Worm (Caenorhabditis elegans): ENCODE data around the gene Y62H9A.8.

The Y62H9A.8 gene

ce11 chrX:11906626-11907025 lies 14.4 kb upstream of the Y62H9A.8 start:
- TF ChIP-seq unc-120 (tag; optimal IDR thresholded peaks at IDR 0.05; ENCODE audit: poor library complexity, severe bottlenecking) (no peak), tbx-8 (GFP tag; optimal IDR thresholded peaks at IDR 0.05) (no peak), ceh-39 (tag; optimal IDR thresholded peaks at IDR 0.05) (no peak), mls-2 (tag; optimal IDR thresholded peaks at IDR 0.05) (no peak), sem-2 (GFP tag; optimal IDR thresholded peaks at IDR 0.05) (no peak), flh-1 (GFP tag; optimal IDR thresholded peaks at IDR 0.05) (no peak), mep-1 (tag; optimal IDR thresholded peaks at IDR 0.05) (no peak), ztf-11 (tag; optimal IDR thresholded peaks at IDR 0.05) (no peak), ceh-43 (GFP tag; optimal IDR thresholded peaks at IDR 0.05) (no peak), sptf-1 (tag; optimal IDR thresholded peaks at IDR 0.05) (no peak), mab-5 (tag; optimal IDR thresholded peaks at IDR 0.05) (no peak), lin-32 (GFP tag; optimal IDR thresholded peaks at IDR 0.05) (no peak), hlh-1 (tag; optimal IDR thresholded peaks at IDR 0.05) (no peak), nhr-76 (tag; optimal IDR thresholded peaks at IDR 0.05) (no peak), ces-1 (GFP tag; optimal IDR thresholded peaks at IDR 0.05) (no peak)

- TF ChIP-seq snpc-4 (tag; optimal IDR thresholded peaks at IDR 0.05) (no peak), unc-39 (tag; optimal IDR thresholded peaks at IDR 0.05) (no peak), lsy-2 (tag; optimal IDR thresholded peaks at IDR 0.05) (no peak), mls-2 (tag; optimal IDR thresholded peaks at IDR 0.05) (no peak), drap-1 (GFP tag; optimal IDR thresholded peaks at IDR 0.05) (no peak), nhr-76 (tag; optimal IDR thresholded peaks at IDR 0.05) (no peak)
Observed at ce11 chrX:11902661-11903060, 10.4 kb upstream of the Y62H9A.8 start, which contains the start of gene Y62H9A.10. Y62H9A.10 (minus strand) TSS chrX:11902761.

ce11 chrX:11899031-11899430 lies 6.8 kb upstream of the Y62H9A.8 start:
- TF ChIP-seq nhr-28 (tag; optimal IDR thresholded peaks at IDR 0.05) (no peak), unc-120 (tag; optimal IDR thresholded peaks at IDR 0.05; ENCODE audit: poor library complexity, severe bottlenecking) (no peak), blmp-1 (tag; optimal IDR thresholded peaks at IDR 0.05) (no peak), ham-2 (GFP tag; optimal IDR thresholded peaks at IDR 0.05) (no peak), ceh-83 (GFP tag; optimal IDR thresholded peaks at IDR 0.05) (no peak), sptf-1 (tag; optimal IDR thresholded peaks at IDR 0.05) (no peak), nhr-12 (tag; optimal IDR thresholded peaks at IDR 0.05) (no peak), nhr-2 (tag; optimal IDR thresholded peaks at IDR 0.05) (no peak), elt-1 (tag; optimal IDR thresholded peaks at IDR 0.05; ENCODE audit: borderline replicate concordance, insufficient read depth) (no peak), ces-1 (GFP tag; optimal IDR thresholded peaks at IDR 0.05) (peak; percentile 27), mep-1 (tag; optimal IDR thresholded peaks at IDR 0.05) (peak; percentile 15), bed-3 (GFP tag; optimal IDR thresholded peaks at IDR 0.05) (no peak), pha-4 (tag; optimal IDR thresholded peaks at IDR 0.05) (no peak), sem-2 (GFP tag; optimal IDR thresholded peaks at IDR 0.05) (no peak), elt-3 (tag; optimal IDR thresholded peaks at IDR 0.05) (no peak), lin-32 (GFP tag; optimal IDR thresholded peaks at IDR 0.05) (no peak), lsy-2 (tag; optimal IDR thresholded peaks at IDR 0.05) (no peak)

DNA sequence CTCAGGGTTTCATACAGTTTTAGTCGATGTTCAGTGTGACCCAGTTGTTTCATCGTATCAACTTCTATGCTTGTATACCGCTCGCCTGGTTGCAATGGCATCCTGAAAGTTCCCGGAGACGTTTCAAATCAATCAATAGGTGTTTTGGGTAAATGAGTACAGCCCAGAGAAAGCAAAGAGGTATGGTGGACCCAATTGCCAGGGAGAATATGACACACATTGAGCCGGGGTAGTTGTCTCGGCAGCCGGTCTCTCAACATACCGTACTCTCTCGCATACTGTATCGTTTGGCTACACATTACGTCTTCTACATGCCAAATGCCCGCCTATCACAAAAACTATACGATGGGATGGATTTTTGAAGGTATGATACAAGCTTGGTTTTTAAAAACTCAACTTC lies 5.8 kb upstream of the Y62H9A.8 start, which contains the start of gene Y62H9A.9:
Y62H9A.9 (minus strand) TSS at position 101 of the 400 bp plus-strand sequence.
- no peak for TF ChIP-seq M03D4.4 (tag; optimal IDR thresholded peaks at IDR 0.05)
- no peak for TF ChIP-seq ham-2 (GFP tag; optimal IDR thresholded peaks at IDR 0.05)
- no peak for TF ChIP-seq unc-62 (GFP tag; optimal IDR thresholded peaks at IDR 0.05)
- no peak for TF ChIP-seq unc-120 (tag; optimal IDR thresholded peaks at IDR 0.05; ENCODE audit: poor library complexity, severe bottlenecking)

DNA sequence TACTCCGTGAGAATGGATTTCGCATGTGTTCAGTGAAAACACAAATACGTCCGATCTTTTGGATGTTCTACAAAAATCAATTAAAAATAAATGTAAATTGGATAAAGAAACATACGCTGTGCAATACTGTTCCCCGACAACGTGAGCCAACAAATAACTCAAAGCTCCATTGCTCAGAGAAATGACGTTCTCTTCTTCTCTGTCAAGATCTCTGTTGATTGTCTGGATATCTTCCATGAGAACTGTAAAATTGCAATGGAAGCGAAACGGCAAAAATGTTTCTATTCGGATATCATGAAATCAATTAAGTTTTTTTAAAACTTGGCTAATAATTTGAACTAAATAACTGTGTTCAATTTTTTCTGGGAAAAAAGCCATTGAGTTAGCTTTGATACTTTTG lies 4.5 kb upstream of the Y62H9A.8 start:
- TF ChIP-seq nhr-2 (tag; optimal IDR thresholded peaks at IDR 0.05) (no peak), elt-3 (tag; optimal IDR thresholded peaks at IDR 0.05) (no peak), sptf-1 (tag; optimal IDR thresholded peaks at IDR 0.05) (no peak), cnd-1 (tag; optimal IDR thresholded peaks at IDR 0.05) (no peak), M03D4.4 (tag; optimal IDR thresholded peaks at IDR 0.05) (no peak), zip-8 (tag; optimal IDR thresholded peaks at IDR 0.05) (no peak)

Measured in whole organism, mixed stage, embryonic.